Worm (Caenorhabditis elegans): Measurements from ENCODE around the gene eat-17.
"Not testable (repeated sequence)": the region's sequence is repeated elsewhere in the genome, so short reads cannot be mapped to it uniquely, and the experiment has no call there.

DNA sequence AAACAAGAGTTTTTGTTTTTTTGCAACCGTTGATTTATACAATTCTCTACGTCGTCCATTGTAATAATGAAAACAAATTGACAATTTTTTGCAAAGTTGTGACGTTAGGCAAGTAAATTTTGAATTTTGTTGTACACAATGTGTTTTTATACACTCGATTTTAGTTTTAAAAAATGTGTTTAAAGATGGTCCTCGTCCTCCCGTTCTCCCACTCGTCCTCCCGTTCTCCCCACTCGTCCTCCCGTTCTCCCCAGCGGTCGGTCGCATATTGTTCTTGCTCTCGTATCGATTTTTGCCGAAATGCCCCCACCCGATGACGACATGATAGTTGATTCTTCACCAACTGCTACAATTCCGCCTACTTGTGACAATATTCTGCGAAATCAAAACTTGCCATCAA lies 35.0 kb upstream of the eat-17 start, which contains the start of gene F38E9.4:
- TF ChIP-seq lin-15B (tag; optimal IDR thresholded peaks at IDR 0.05); unc-130 (GFP tag; optimal IDR thresholded peaks at IDR 0.05): not testable (repeated sequence)
